Worm (Caenorhabditis elegans) whole organism, L2 larva: ENCODE results near the gene K09F6.6.

Source experiments
- Y55F3AM.14 ChIP-seq: fragments of 200-800 bp; sonication (Bioruptor generic); optimal IDR thresholded peaks from 2 replicates; lab custom pipeline; 2018; ENCODE audit warnings: mild to moderate bottlenecking, missing genetic modification characterization, missing compliant biosample characterization
- alr-1 ChIP-seq: fragments of 150-350 bp; optimal IDR thresholded peaks from 2 replicates; lab custom pipeline; 2014; ENCODE audit warnings: missing biosample characterization, missing genetic modification characterization
- aly-2 ChIP-seq: fragments of 150-350 bp; optimal IDR thresholded peaks from 2 replicates; lab custom pipeline; 2014; ENCODE audit warnings: missing biosample characterization, missing genetic modification characterization
- ama-1 ChIP-seq: fragments of 150-350 bp; optimal IDR thresholded peaks from 2 replicates; lab custom pipeline; 2018; ENCODE audit warnings: inconsistent platforms
- blmp-1 ChIP-seq: sonication (generic microtip); optimal IDR thresholded peaks from 2 replicates; lab custom pipeline; 2017; ENCODE audit warnings: missing genetic modification characterization, mild to moderate bottlenecking, missing compliant biosample characterization, antibody characterized with exemption, moderate library complexity; ENCODE audit not compliant: insufficient read depth
- dmd-4 ChIP-seq: sonication (generic microtip); optimal IDR thresholded peaks from 2 replicates; lab custom pipeline; 2017; ENCODE audit warnings: missing biosample characterization, missing genetic modification characterization
- egl-27 ChIP-seq: sonication (generic microtip); optimal IDR thresholded peaks from 3 replicates; lab custom pipeline; 2017; ENCODE audit warnings: missing biosample characterization, missing genetic modification reagents, missing genetic modification characterization
- elt-1 ChIP-seq: fragments of 150-350 bp; optimal IDR thresholded peaks from 2 replicates; lab custom pipeline; 2014; ENCODE audit warnings: missing biosample characterization, missing genetic modification characterization
- fos-1 ChIP-seq: fragments of 150-350 bp; optimal IDR thresholded peaks from 2 replicates; lab custom pipeline; 2014; ENCODE audit warnings: missing biosample characterization, missing genetic modification characterization
- lin-11 ChIP-seq: fragments of 150-350 bp; sonication (generic microtip); optimal IDR thresholded peaks from 2 replicates; lab custom pipeline; 2014; ENCODE audit warnings: missing biosample characterization, missing genetic modification characterization, inconsistent platforms, mixed read lengths
- lin-13 ChIP-seq: fragments of 150-350 bp; optimal IDR thresholded peaks from 2 replicates; lab custom pipeline; 2014; ENCODE audit warnings: missing biosample characterization, missing genetic modification reagents, missing genetic modification characterization
- lin-39 ChIP-seq: fragments of 150-350 bp; optimal IDR thresholded peaks from 2 replicates; lab custom pipeline; 2014; ENCODE audit warnings: missing biosample characterization, missing genetic modification reagents, missing genetic modification characterization
- lsy-2 ChIP-seq, 2 experiments: fragments of 150-350 bp in 1 of 2; sonication (generic microtip) in 1 of 2; optimal IDR thresholded peaks; 2 replicates each; lab custom pipeline; 2014 to 2017; ENCODE audit warnings: missing biosample characterization in 2 of 2, missing genetic modification characterization in 2 of 2
- mab-5 ChIP-seq: fragments of 150-350 bp; optimal IDR thresholded peaks from 2 replicates; lab custom pipeline; 2014; ENCODE audit warnings: missing biosample characterization, missing genetic modification characterization
- nhr-10 ChIP-seq: sonication (generic microtip); optimal IDR thresholded peaks from 2 replicates; lab custom pipeline; 2017; ENCODE audit warnings: missing biosample characterization, missing genetic modification characterization
- nhr-12 ChIP-seq: fragments of 150-350 bp; optimal IDR thresholded peaks from 2 replicates; lab custom pipeline; 2014; ENCODE audit warnings: missing biosample characterization, missing genetic modification characterization
- nhr-129 ChIP-seq: fragments of 150-350 bp; optimal IDR thresholded peaks from 2 replicates; lab custom pipeline; 2014; ENCODE audit warnings: missing biosample characterization, missing genetic modification characterization
- nhr-21 ChIP-seq: fragments of 150-350 bp; optimal IDR thresholded peaks from 2 replicates; lab custom pipeline; 2014; ENCODE audit warnings: missing biosample characterization, missing genetic modification characterization
- nhr-237 ChIP-seq: fragments of 150-350 bp; optimal IDR thresholded peaks from 2 replicates; lab custom pipeline; 2014; ENCODE audit warnings: missing biosample characterization, missing genetic modification characterization
- nhr-6 ChIP-seq: fragments of 150-350 bp; optimal IDR thresholded peaks from 2 replicates; lab custom pipeline; 2014; ENCODE audit warnings: missing biosample characterization, missing genetic modification characterization
- peb-1 ChIP-seq: fragments of 150-350 bp; optimal IDR thresholded peaks from 2 replicates; lab custom pipeline; 2014; ENCODE audit warnings: missing biosample characterization, missing genetic modification characterization
- sma-9 ChIP-seq, 2 experiments: fragments of 150-350 bp in 1 of 2; sonication (generic microtip) in 1 of 2; optimal IDR thresholded peaks; 2 replicates each; lab custom pipeline; 2014 to 2016; ENCODE audit warnings: missing genetic modification characterization in 2 of 2, mild to moderate bottlenecking in 1 of 2, missing biosample characterization in 1 of 2, missing compliant biosample characterization in 1 of 2, missing genetic modification reagents in 1 of 2, moderate library complexity in 1 of 2
- snpc-4 ChIP-seq: fragments of 150-350 bp; optimal IDR thresholded peaks from 2 replicates; lab custom pipeline; 2014; ENCODE audit warnings: missing biosample characterization, missing genetic modification characterization
- unc-39 ChIP-seq: fragments of 150-350 bp; optimal IDR thresholded peaks from 2 replicates; lab custom pipeline; 2014; ENCODE audit warnings: missing biosample characterization, missing genetic modification characterization
- unc-55 ChIP-seq: fragments of 150-350 bp; sonication (generic microtip); optimal IDR thresholded peaks from 3 replicates; lab custom pipeline; 2014; ENCODE audit warnings: missing biosample characterization, missing genetic modification reagents, missing genetic modification characterization
- unc-62 ChIP-seq: fragments of 150-350 bp; optimal IDR thresholded peaks from 2 replicates; lab custom pipeline; 2014; ENCODE audit warnings: missing biosample characterization, missing genetic modification reagents, missing genetic modification characterization
- zag-1 ChIP-seq: fragments of 150-350 bp; optimal IDR thresholded peaks from 2 replicates; lab custom pipeline; 2014; ENCODE audit warnings: missing biosample characterization, missing genetic modification characterization

K09F6.6 gene

ce11 chrII:2298742-2299141 lies 19.6 kb upstream of the K09F6.6 start, which contains the start of gene B0281.4:
TSS of gene B0281.4 (minus strand) at chrII:2298842.
- no peak for TF ChIP-seq lin-13 (GFP tag; lab: Kevin White, UChicago)
- no peak for TF ChIP-seq egl-27 (tag; lab: Kevin White, UChicago)
- TF ChIP-seq fos-1 (tag; lab: Kevin White, UChicago), result no peak
- no peak for TF ChIP-seq ama-1
- TF ChIP-seq snpc-4 (tag; lab: Kevin White, UChicago), result no peak

ce11 chrII:2295817-2296315 lies 16.8 kb upstream of the K09F6.6 start, which contains the start of gene fbxc-25:
TSS of gene fbxc-25 (minus strand) at chrII:2296265.
- TF ChIP-seq nhr-21 (tag; lab: Kevin White, UChicago), result no peak

ce11 chrII:2292549-2292948 lies 13.4 kb upstream of the K09F6.6 start:
- TF ChIP-seq nhr-10 (tag; lab: Kevin White, UChicago), result no peak
- peak; percentile 74 for TF ChIP-seq fos-1 (tag; lab: Kevin White, UChicago)
- no peak for TF ChIP-seq aly-2
- TF ChIP-seq unc-55 (GFP tag; lab: Kevin White, UChicago), result no peak

- no peak for TF ChIP-seq nhr-129
- no peak for TF ChIP-seq nhr-237 (tag; lab: Kevin White, UChicago)
- no peak for TF ChIP-seq nhr-12 (tag; lab: Kevin White, UChicago)
- no peak for TF ChIP-seq unc-39 (tag; lab: Kevin White, UChicago)
- no peak for TF ChIP-seq lin-39 (tag; lab: Kevin White, UChicago)
- TF ChIP-seq unc-55 (GFP tag; lab: Kevin White, UChicago), result no peak
- no peak for TF ChIP-seq blmp-1
- no peak for TF ChIP-seq lin-11 (tag; lab: Kevin White, UChicago)
- no peak for TF ChIP-seq elt-1 (tag; lab: Kevin White, UChicago)
- TF ChIP-seq alr-1 (tag; lab: Kevin White, UChicago), result no peak
Observed at ce11 chrII:2292027-2292426, 12.9 kb upstream of the K09F6.6 start, which contains the start of gene K09F6.7. TSS of gene K09F6.7 (minus strand) at chrII:2292127.

- TF ChIP-seq Y55F3AM.14 (GFP tag; lab: Kevin White, UChicago), result no peak
- TF ChIP-seq lsy-2 (tag; optimal IDR thresholded peaks at IDR 0.05; lab: Kevin White, UChicago), result peak in 1 of 2 experiments; percentile 20
- no peak for TF ChIP-seq peb-1 (tag; lab: Kevin White, UChicago)
- peak; percentile 72 for TF ChIP-seq unc-55 (GFP tag; lab: Kevin White, UChicago)
- peak; percentile 66 for TF ChIP-seq sma-9 (GFP tag; optimal IDR thresholded peaks at IDR 0.05; lab: Kevin White, UChicago)
- no peak for TF ChIP-seq sma-9 (tag; optimal IDR thresholded peaks at IDR 0.05; lab: Kevin White, UChicago)
- no peak for TF ChIP-seq lin-39 (tag; lab: Kevin White, UChicago)
- TF ChIP-seq nhr-129, result peak; percentile 18
- TF ChIP-seq zag-1 (tag; lab: Kevin White, UChicago), result no peak
- TF ChIP-seq mab-5, result peak; percentile 2
Observed at ce11 chrII:2289441-2289840, 10.3 kb upstream of the K09F6.6 start.

ce11 chrII:2288798-2289197 lies 9.7 kb upstream of the K09F6.6 start, which contains the start of the genes K09F6.10 and K09F6.13:
TSS of gene K09F6.10 (minus strand) at chrII:2288883.
TSS of gene K09F6.13 (plus strand) at chrII:2289114.
- TF ChIP-seq unc-55 (GFP tag; lab: Kevin White, UChicago) (peak; percentile 25), sma-9 (GFP tag; optimal IDR thresholded peaks at IDR 0.05; lab: Kevin White, UChicago) (peak; percentile 17), sma-9 (tag; optimal IDR thresholded peaks at IDR 0.05; lab: Kevin White, UChicago) (no peak), zag-1 (tag; lab: Kevin White, UChicago) (no peak), unc-39 (tag; lab: Kevin White, UChicago) (no peak), snpc-4 (tag; lab: Kevin White, UChicago) (no peak), nhr-129 (no peak), dmd-4 (tag; lab: Kevin White, UChicago) (no peak)
- TF ChIP-seq, all 48 proteins: peak for 2

ce11 chrII:2284703-2285102 lies 5.6 kb upstream of the K09F6.6 start:
- TF ChIP-seq nhr-6 (no peak), sma-9 (GFP tag; optimal IDR thresholded peaks at IDR 0.05; lab: Kevin White, UChicago) (no peak), sma-9 (tag; optimal IDR thresholded peaks at IDR 0.05; lab: Kevin White, UChicago) (no peak), blmp-1 (no peak), unc-62 (GFP tag; lab: Kevin White, UChicago) (no peak)
